Worm (Caenorhabditis elegans): ENCODE data around the gene zipt-2.2.

DNA sequence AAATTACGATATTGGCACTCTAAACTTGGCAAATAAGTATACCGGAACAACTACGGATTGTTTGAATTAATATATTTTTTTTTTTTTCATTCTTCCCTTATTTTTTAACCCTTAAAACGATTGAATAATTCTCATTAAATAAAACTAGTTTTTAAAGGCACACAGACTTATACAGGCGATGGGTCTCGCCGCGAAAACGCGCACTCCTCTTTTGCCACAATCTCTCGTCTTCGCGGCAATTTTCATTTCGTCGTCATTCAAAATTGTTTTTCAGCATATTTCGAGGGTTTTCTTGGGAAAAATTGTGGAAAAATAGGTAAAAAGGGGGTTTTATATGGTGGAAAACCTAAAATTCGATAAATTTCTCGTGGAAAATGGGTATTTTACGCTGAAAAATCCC is 12.2 kb upstream of the zipt-2.2 start:
- TF ChIP-seq lin-39 (tag; optimal IDR thresholded peaks at IDR 0.05) (peak; percentile 2), ztf-11 (tag; optimal IDR thresholded peaks at IDR 0.05) (no peak), mef-2 (tag; optimal IDR thresholded peaks at IDR 0.05) (no peak), Y116A8C.19 (tag; optimal IDR thresholded peaks at IDR 0.05; ENCODE audit: borderline replicate concordance) (no peak)
